Fruit fly (Drosophila melanogaster) whole organism, embryonic: ENCODE results near the gene mTerf3.

Source experiments
- CG10209 ChIP-seq: fragments of 200-800 bp; sonication (Bioruptor generic); optimal IDR thresholded peaks from 3 replicates; lab custom pipeline; 2017; ENCODE audit warnings: missing biosample characterization, mild to moderate bottlenecking, missing genetic modification characterization, missing genetic modification reagents
- CG10321 ChIP-seq: fragments of 200-800 bp; sonication (Bioruptor generic); IDR thresholded peaks from 2 replicates; pipeline ENCODE4 v1.3.6; 2022; ENCODE audit warnings: missing biosample characterization, missing genetic modification characterization
- CG11695 ChIP-seq: fragments of 200-800 bp; sonication (Bioruptor generic); IDR thresholded peaks from 3 replicates; pipeline ENCODE4 v1.3.6; 2022; ENCODE audit warnings: missing biosample characterization, missing genetic modification characterization
- CG12391 ChIP-seq: fragments of 200-800 bp; sonication (Bioruptor generic); optimal IDR thresholded peaks from 3 replicates; lab custom pipeline; 2018; ENCODE audit warnings: missing biosample characterization, mild to moderate bottlenecking, missing genetic modification characterization, moderate library complexity
- CG15269 ChIP-seq: fragments of 200-800 bp; sonication (Bioruptor generic); optimal IDR thresholded peaks from 2 replicates; lab custom pipeline; 2018; ENCODE audit warnings: missing biosample characterization, mild to moderate bottlenecking, missing genetic modification characterization, moderate library complexity
- CG16813 ChIP-seq: fragments of 200-800 bp; sonication (Bioruptor generic); IDR thresholded peaks from 3 replicates; pipeline ENCODE4 v1.3.6; 2022; ENCODE audit warnings: missing biosample characterization, missing genetic modification characterization; ENCODE audit not compliant: partially characterized antibody
- CG16863 ChIP-seq: fragments of 200-800 bp; sonication (Bioruptor generic); optimal IDR thresholded peaks from 3 replicates; lab custom pipeline; 2016; ENCODE audit warnings: missing biosample characterization, missing genetic modification characterization
- CG17361 ChIP-seq: fragments of 200-800 bp; sonication (Bioruptor generic); IDR thresholded peaks from 3 replicates; pipeline ENCODE4 v1.3.6; 2022; ENCODE audit warnings: missing biosample characterization, missing genetic modification characterization
- CG2129 ChIP-seq: fragments of 200-800 bp; sonication (Bioruptor generic); IDR thresholded peaks from 2 replicates; pipeline ENCODE4 v1.3.6; 2022; ENCODE audit warnings: missing biosample characterization, missing genetic modification characterization; ENCODE audit not compliant: partially characterized antibody
- CG3163 ChIP-seq: fragments of 200-800 bp; sonication (Bioruptor generic); optimal IDR thresholded peaks from 3 replicates; lab custom pipeline; 2016; ENCODE audit warnings: missing biosample characterization, missing genetic modification characterization
- CG32532 ChIP-seq: fragments of 200-800 bp; sonication (Bioruptor generic); IDR thresholded peaks from 2 replicates; pipeline ENCODE4 v1.3.6; 2022; ENCODE audit warnings: missing biosample characterization, missing genetic modification characterization
- CG4404 ChIP-seq: fragments of 200-800 bp; sonication (Bioruptor generic); IDR thresholded peaks from 2 replicates; pipeline ENCODE4 v1.3.6; 2022; ENCODE audit warnings: missing biosample characterization, missing genetic modification characterization
- CG4617 ChIP-seq: fragments of 200-800 bp; sonication (Bioruptor generic); optimal IDR thresholded peaks from 3 replicates; lab custom pipeline; 2016; ENCODE audit warnings: missing biosample characterization, missing genetic modification characterization, borderline replicate concordance
- CG6791 ChIP-seq: fragments of 200-800 bp; sonication (Bioruptor generic); IDR thresholded peaks from 3 replicates; pipeline ENCODE4 v1.3.6; 2022; ENCODE audit warnings: missing biosample characterization, missing genetic modification characterization; ENCODE audit not compliant: partially characterized antibody
- CG7271 ChIP-seq: fragments of 200-800 bp; sonication (Bioruptor generic); optimal IDR thresholded peaks from 2 replicates; lab custom pipeline; 2018; ENCODE audit warnings: missing biosample characterization, mild to moderate bottlenecking, missing genetic modification characterization, moderate library complexity
- CG7372 ChIP-seq: fragments of 200-800 bp; sonication (Bioruptor generic); IDR thresholded peaks from 2 replicates; pipeline ENCODE4 v1.3.6; 2022; ENCODE audit warnings: missing biosample characterization, missing genetic modification characterization
- CG7745 ChIP-seq: fragments of 200-800 bp; sonication (Bioruptor generic); optimal IDR thresholded peaks from 2 replicates; lab custom pipeline; 2018; ENCODE audit warnings: missing biosample characterization, mild to moderate bottlenecking, missing genetic modification characterization, moderate library complexity
- CoRest ChIP-seq: fragments of 200-800 bp; sonication (Bioruptor generic); optimal IDR thresholded peaks from 3 replicates; lab custom pipeline; 2018; ENCODE audit warnings: missing biosample characterization, mild to moderate bottlenecking, missing genetic modification characterization, moderate library complexity
- Dbx ChIP-seq: fragments of 200-800 bp; sonication (Bioruptor generic); IDR thresholded peaks from 3 replicates; pipeline ENCODE4 v1.3.6; 2022; ENCODE audit warnings: missing biosample characterization, missing genetic modification characterization
- Doc3 ChIP-seq: fragments of 200-800 bp; sonication (Bioruptor generic); IDR thresholded peaks from 3 replicates; pipeline ENCODE4 v1.3.6; 2022; ENCODE audit warnings: missing biosample characterization, missing genetic modification characterization; ENCODE audit not compliant: partially characterized antibody
- E2f1 ChIP-seq: fragments of 200-800 bp; sonication (Bioruptor generic); IDR thresholded peaks from 2 replicates; pipeline ENCODE4 v1.3.6; 2022; ENCODE audit warnings: missing biosample characterization, missing genetic modification characterization
- E2f2 ChIP-seq: fragments of 200-800 bp; sonication (Bioruptor generic); IDR thresholded peaks from 2 replicates; pipeline ENCODE4 v1.3.6; 2022; ENCODE audit warnings: missing biosample characterization, missing genetic modification characterization
- ERR ChIP-seq: fragments of 200-800 bp; sonication (Bioruptor generic); optimal IDR thresholded peaks from 2 replicates; lab custom pipeline; 2016; ENCODE audit warnings: missing biosample characterization, missing genetic modification characterization
- Elba2 ChIP-seq: fragments of 200-800 bp; sonication (Bioruptor generic); optimal IDR thresholded peaks from 3 replicates; lab custom pipeline; 2016; ENCODE audit warnings: missing biosample characterization, missing genetic modification characterization
- H2.0 ChIP-seq: fragments of 200-800 bp; sonication (Bioruptor generic); IDR thresholded peaks from 2 replicates; pipeline ENCODE4 v1.3.6; 2022; ENCODE audit warnings: missing biosample characterization, missing genetic modification characterization
- Hr3 ChIP-seq: fragments of 200-800 bp; sonication (Bioruptor generic); optimal IDR thresholded peaks from 3 replicates; lab custom pipeline; 2016; ENCODE audit warnings: missing biosample characterization, missing genetic modification characterization
- Kr ChIP-seq: fragments of 200-800 bp; sonication (Bioruptor generic); optimal IDR thresholded peaks from 2 replicates; lab custom pipeline; 2017; ENCODE audit warnings: missing biosample characterization, mild to moderate bottlenecking, missing genetic modification characterization
- MBD-R2 ChIP-seq: fragments of 200-800 bp; sonication (Bioruptor generic); IDR thresholded peaks from 2 replicates; pipeline ENCODE4 v1.3.6; 2022; ENCODE audit warnings: missing biosample characterization, missing genetic modification characterization
- Myb ChIP-seq: fragments of 200-800 bp; sonication (Bioruptor generic); optimal IDR thresholded peaks from 2 replicates; lab custom pipeline; 2016; ENCODE audit warnings: missing biosample characterization, missing genetic modification characterization
- NK7.1 ChIP-seq: fragments of 200-800 bp; sonication (Bioruptor generic); optimal IDR thresholded peaks from 3 replicates; lab custom pipeline; 2016; ENCODE audit warnings: missing biosample characterization, missing genetic modification characterization
- PHDP ChIP-seq: fragments of 200-800 bp; sonication (Bioruptor generic); optimal IDR thresholded peaks from 3 replicates; lab custom pipeline; 2018; ENCODE audit warnings: missing biosample characterization, mild to moderate bottlenecking, missing genetic modification characterization, moderate library complexity
- Scr ChIP-seq: fragments of 200-800 bp; sonication (Bioruptor generic); IDR thresholded peaks from 2 replicates; pipeline ENCODE4 v1.3.6; 2022; ENCODE audit warnings: missing biosample characterization, missing genetic modification characterization; ENCODE audit not compliant: partially characterized antibody
- Usf ChIP-seq: fragments of 200-800 bp; sonication (Bioruptor generic); optimal IDR thresholded peaks from 2 replicates; lab custom pipeline; 2017; ENCODE audit warnings: missing genotype, missing biosample characterization, missing genetic modification characterization
- bigmax ChIP-seq: fragments of 200-800 bp; sonication (Bioruptor generic); optimal IDR thresholded peaks from 2 replicates; lab custom pipeline; 2018; ENCODE audit warnings: missing biosample characterization, mild to moderate bottlenecking, missing genetic modification characterization
- bowl ChIP-seq: fragments of 200-800 bp; sonication (Bioruptor generic); IDR thresholded peaks from 2 replicates; pipeline ENCODE4 v1.3.6; 2022; ENCODE audit warnings: missing biosample characterization, missing genetic modification characterization
- caup ChIP-seq: fragments of 200-800 bp; sonication (Bioruptor generic); optimal IDR thresholded peaks from 3 replicates; lab custom pipeline; 2017; ENCODE audit warnings: missing biosample characterization, mild to moderate bottlenecking, missing genetic modification characterization, moderate library complexity; ENCODE audit not compliant: severe bottlenecking
- da ChIP-seq: fragments of 200-800 bp; sonication (Bioruptor generic); optimal IDR thresholded peaks from 2 replicates; lab custom pipeline; 2016; ENCODE audit warnings: missing biosample characterization, missing genetic modification characterization
- fd96Cb ChIP-seq: fragments of 200-800 bp; sonication (Bioruptor generic); optimal IDR thresholded peaks from 2 replicates; lab custom pipeline; 2018; ENCODE audit warnings: missing biosample characterization, mild to moderate bottlenecking, missing genetic modification characterization, moderate library complexity
- fu2 ChIP-seq: fragments of 200-800 bp; sonication (Bioruptor generic); optimal IDR thresholded peaks from 2 replicates; lab custom pipeline; 2016; ENCODE audit warnings: missing biosample characterization, missing genetic modification characterization
- gce ChIP-seq: fragments of 200-800 bp; sonication (Bioruptor generic); IDR thresholded peaks from 3 replicates; pipeline ENCODE4 v1.3.6; 2022; ENCODE audit warnings: missing biosample characterization, missing genetic modification characterization
- gem ChIP-seq: fragments of 200-800 bp; sonication (Bioruptor generic); optimal IDR thresholded peaks from 2 replicates; lab custom pipeline; 2019; ENCODE audit warnings: missing biosample characterization, mild to moderate bottlenecking, missing genetic modification characterization, moderate library complexity
- lab ChIP-seq: fragments of 200-800 bp; sonication (Bioruptor generic); optimal IDR thresholded peaks from 3 replicates; lab custom pipeline; 2017; ENCODE audit warnings: missing biosample characterization, missing genetic modification characterization, mild to moderate bottlenecking, moderate library complexity, missing genetic modification reagents
- nerfin-2 ChIP-seq: fragments of 200-800 bp; sonication (Bioruptor generic); IDR thresholded peaks from 2 replicates; pipeline ENCODE4 v1.3.6; 2022; ENCODE audit warnings: missing biosample characterization, missing genetic modification characterization; ENCODE audit not compliant: partially characterized antibody
- ranshi ChIP-seq: fragments of 200-800 bp; sonication (Bioruptor generic); IDR thresholded peaks from 2 replicates; pipeline ENCODE4 v1.3.6; 2022; ENCODE audit warnings: missing biosample characterization, missing genetic modification characterization
- ro ChIP-seq: fragments of 200-800 bp; sonication (Bioruptor generic); IDR thresholded peaks from 2 replicates; pipeline ENCODE4 v1.3.6; 2022; ENCODE audit warnings: missing biosample characterization, missing genetic modification characterization
- sima ChIP-seq: fragments of 200-800 bp; sonication (Bioruptor generic); optimal IDR thresholded peaks from 2 replicates; lab custom pipeline; 2016; ENCODE audit warnings: missing biosample characterization, missing genetic modification characterization
- tgo ChIP-seq: fragments of 200-800 bp; sonication (Bioruptor generic); IDR thresholded peaks from 3 replicates; pipeline ENCODE4 v1.3.6; 2022; ENCODE audit warnings: missing biosample characterization, missing genetic modification characterization
- wek ChIP-seq: fragments of 200-800 bp; sonication (Bioruptor generic); optimal IDR thresholded peaks from 3 replicates; lab custom pipeline; 2018; ENCODE audit warnings: missing biosample characterization, mild to moderate bottlenecking, missing genetic modification characterization, moderate library complexity
- yki ChIP-seq: fragments of >200 bp; optimal IDR thresholded peaks from 3 replicates; lab custom pipeline; 2018

The mTerf3 gene

DNA sequence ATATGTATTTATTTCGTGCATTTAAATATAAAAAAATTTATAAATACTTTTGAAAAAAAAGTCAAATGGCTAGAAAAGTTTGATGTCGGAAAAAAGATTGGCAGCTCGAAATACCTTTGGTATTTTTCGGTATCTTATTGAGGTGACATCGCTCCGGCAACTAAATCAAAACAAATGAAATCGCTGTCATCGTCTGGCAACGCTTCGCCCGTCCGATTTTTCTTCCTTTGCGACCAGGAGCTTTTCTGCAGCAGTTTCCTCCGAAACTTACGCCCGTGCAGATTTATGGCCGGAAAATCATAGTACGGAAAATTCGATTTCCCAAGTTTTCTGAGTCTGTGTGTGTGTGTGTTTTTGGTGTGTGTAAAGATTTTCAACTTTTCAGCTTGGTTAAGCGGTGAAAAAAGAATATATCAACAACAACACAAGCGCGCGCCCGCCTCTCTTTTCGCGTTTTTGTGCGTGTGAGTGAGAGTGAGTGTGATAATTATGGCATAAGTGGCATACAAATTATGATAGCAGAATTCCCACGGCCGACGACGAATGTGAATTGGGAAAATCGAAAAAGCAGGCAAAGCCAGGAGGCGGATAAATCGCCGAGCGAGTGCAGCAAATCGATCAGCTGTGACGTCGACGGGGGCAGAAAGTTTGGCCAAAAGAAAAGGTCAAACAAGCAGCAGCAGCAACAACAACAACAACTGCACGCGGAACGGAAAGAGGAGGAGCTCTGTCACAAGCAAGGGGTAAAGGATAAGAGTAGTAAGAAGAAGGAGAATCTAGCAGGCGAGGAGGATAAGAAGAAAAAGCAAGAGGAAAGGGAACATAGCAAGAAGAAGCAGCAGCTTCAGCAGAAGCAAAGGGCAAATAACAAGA, 23.2 kb downstream of the mTerf3 start, which contains the start of gene CG32425 (continued):
- TF ChIP-seq CG7372 (GFP tag; lab: Robert Waterston, UW) (no peak), CG11695 (GFP tag; lab: Robert Waterston, UW) (no peak), CG7745 (tag; lab: Kevin White, UChicago) (no peak), caup (GFP tag; lab: Kevin White, UChicago) (no peak), E2f1 (no peak), CG7271 (tag; lab: Kevin White, UChicago) (no peak), bigmax (GFP tag; lab: Kevin White, UChicago) (peak; percentile 27), E2f2 (GFP tag; lab: Robert Waterston, UW) (peak; percentile 51), Hr3 (GFP tag; lab: Kevin White, UChicago) (no peak), PHDP (tag; lab: Kevin White, UChicago) (no peak), ro (no peak), sima (no peak), gce (GFP tag; lab: Robert Waterston, UW) (no peak), ERR (GFP tag; lab: Kevin White, UChicago) (no peak), fd96Cb (no peak), wek (GFP tag; lab: Kevin White, UChicago) (no peak), CG2129 (GFP tag; lab: Robert Waterston, UW) (no peak), CG15269 (tag; lab: Kevin White, UChicago) (peak; percentile 21), bowl (GFP tag; lab: Robert Waterston, UW) (no peak), CG12391 (tag; lab: Kevin White, UChicago) (peak; percentile 24), CG10321 (no peak), Doc3 (GFP tag; lab: Robert Waterston, UW) (no peak), CoRest (tag; lab: Kevin White, UChicago) (peak; percentile 36), CG3163 (GFP tag; lab: Kevin White, UChicago) (no peak), Usf (no peak), Elba2 (no peak), CG32532 (GFP tag; lab: Robert Waterston, UW) (no peak), ranshi (no peak), CG4617 (GFP tag; lab: Kevin White, UChicago) (no peak), CG16813 (no peak), NK7.1 (GFP tag; lab: Kevin White, UChicago) (no peak), nerfin-2 (GFP tag; lab: Robert Waterston, UW) (no peak), da (no peak), tgo (GFP tag; lab: Robert Waterston, UW) (no peak), CG16863 (GFP tag; lab: Kevin White, UChicago) (no peak), CG4404 (GFP tag; lab: Robert Waterston, UW) (no peak)

DNA sequence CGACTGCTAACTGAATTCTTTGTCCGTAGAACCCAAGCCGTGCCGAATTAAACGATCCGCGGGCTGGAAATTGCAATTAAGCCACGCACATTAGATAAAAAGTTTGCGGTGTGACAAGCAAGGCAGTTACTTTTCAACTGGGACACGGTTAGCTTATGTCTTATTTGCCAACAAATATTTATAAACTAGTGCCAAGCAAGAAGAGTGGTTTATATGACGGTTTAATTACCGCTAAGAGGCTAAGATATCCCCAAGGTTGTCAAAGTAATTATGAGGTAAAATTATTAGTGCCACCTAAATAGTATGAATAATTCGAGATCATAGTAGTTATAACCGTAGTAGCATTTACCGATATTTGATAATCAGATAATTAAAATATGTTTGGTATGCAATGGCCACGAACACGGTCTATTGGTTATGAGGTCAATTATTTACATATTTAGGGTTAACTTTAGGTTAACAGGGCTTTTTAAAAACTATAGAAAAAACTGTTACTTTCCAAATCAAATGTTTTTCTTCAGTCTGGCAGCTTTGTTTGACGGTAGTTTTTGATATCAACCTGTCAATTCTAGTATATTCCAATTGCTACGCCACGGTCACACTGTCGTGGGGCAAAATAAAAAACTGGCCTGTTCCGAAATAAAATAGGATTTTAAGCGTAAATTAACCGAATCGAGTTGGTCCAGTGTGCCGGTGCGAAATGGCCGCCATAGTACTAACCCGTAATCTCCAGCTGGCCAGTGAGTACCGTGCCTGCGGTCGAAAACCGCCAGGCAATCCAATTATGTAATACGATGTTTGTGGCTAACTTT, 25.6 kb downstream of the mTerf3 start, which contains the start of gene ZnT77C:
Gene ZnT77C, minus strand, starts transcription at position 142 of the 812 bp plus-strand sequence.
- no peak for TF ChIP-seq Dbx (GFP tag; lab: Robert Waterston, UW)
- no peak for TF ChIP-seq yki
- peak; percentile 37 for TF ChIP-seq lab (GFP tag; lab: Kevin White, UChicago)
- peak; percentile 35; the same call in 1 of the 2 replicates for TF ChIP-seq Scr (GFP tag; lab: Robert Waterston, UW)
- TF ChIP-seq tgo (GFP tag; lab: Robert Waterston, UW) = no peak
- TF ChIP-seq Kr (GFP tag; lab: Kevin White, UChicago) = no peak
- TF ChIP-seq fu2 (GFP tag; lab: Kevin White, UChicago) = no peak
- TF ChIP-seq Myb (GFP tag; lab: Kevin White, UChicago) = peak; percentile 98
- no peak for TF ChIP-seq gem (tag; lab: Kevin White, UChicago)
- TF ChIP-seq CG17361 (GFP tag; lab: Robert Waterston, UW) = 0 out of 3 replicates have a peak, but pooled peaks have one; percentile 31
- peak; percentile 48 for TF ChIP-seq CoRest (tag; lab: Kevin White, UChicago)
- TF ChIP-seq H2.0 (GFP tag; lab: Robert Waterston, UW) = no peak
- no peak for TF ChIP-seq CG6791 (GFP tag; lab: Robert Waterston, UW)
- TF ChIP-seq CG10209 (GFP tag; lab: Kevin White, UChicago) = no peak
- TF ChIP-seq MBD-R2 (GFP tag; lab: Robert Waterston, UW) = peak; percentile 60
